Worm (Caenorhabditis elegans): Measurements from ENCODE around the gene ipla-2.

DNA sequence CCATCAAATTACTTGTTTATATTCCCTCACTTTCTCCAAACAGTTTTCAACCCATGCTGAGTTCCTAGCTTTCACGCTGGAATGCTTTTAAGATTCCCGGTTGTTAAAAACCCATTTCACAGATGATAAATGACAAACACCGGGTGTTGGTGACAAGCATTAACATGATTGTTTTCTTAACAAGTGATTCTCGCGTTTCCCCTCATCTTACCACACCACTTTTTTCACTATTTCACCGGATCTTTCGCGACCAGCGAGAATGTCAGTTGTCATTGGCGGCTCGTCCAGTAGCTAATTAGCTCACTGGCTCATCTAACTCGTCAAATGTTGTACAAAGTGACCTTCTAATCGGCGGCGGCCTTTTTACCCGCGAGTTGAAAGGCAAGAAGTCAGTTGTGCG is 4.3 kb upstream of the ipla-2 start:
- TF ChIP-seq ama-1 (optimal IDR thresholded peaks at IDR 0.05) (no peak), ama-1 (GFP tag; optimal IDR thresholded peaks at IDR 0.05) (no peak), ztf-26 (tag; optimal IDR thresholded peaks at IDR 0.05) (no peak), unc-62 (GFP tag; optimal IDR thresholded peaks at IDR 0.05) (no peak), snpc-3.4 (tag; optimal IDR thresholded peaks at IDR 0.05) (no peak), madf-6 (GFP tag; IDR thresholded peaks at IDR 0.05) (no peak), xnd-1 (tag; optimal IDR thresholded peaks at IDR 0.05) (no peak)

Data from whole organism, young adult.